Fruit fly (Drosophila melanogaster) whole organism, embryonic: ENCODE measurements around the gene Ubi-p5E.

Experiments
- Abd-B ChIP-seq: fragments of 200-800 bp; sonication (Bioruptor generic); optimal IDR thresholded peaks from 2 replicates; lab custom pipeline; 2018; ENCODE audit warnings: missing biosample characterization, mild to moderate bottlenecking, missing genetic modification characterization, moderate library complexity
- Ada2b ChIP-seq: fragments of 200-800 bp; sonication (Bioruptor generic); IDR thresholded peaks from 2 replicates; pipeline ENCODE4 v1.3.6; 2022; ENCODE audit warnings: missing biosample characterization, missing genetic modification characterization
- Aef1 ChIP-seq: fragments of 200-800 bp; sonication (Bioruptor generic); IDR thresholded peaks from 3 replicates; pipeline ENCODE4 v1.3.6; 2022; ENCODE audit warnings: missing biosample characterization, missing genetic modification characterization
- BEAF-32 ChIP-seq: fragments of 200-800 bp; sonication (Bioruptor generic); optimal IDR thresholded peaks from 3 replicates; lab custom pipeline; 2017; ENCODE audit warnings: missing biosample characterization, missing genetic modification characterization, mild to moderate bottlenecking, moderate library complexity, missing genetic modification reagents
- CG10654 ChIP-seq: fragments of 200-800 bp; sonication (Bioruptor generic); optimal IDR thresholded peaks from 2 replicates; lab custom pipeline; 2016; ENCODE audit warnings: missing biosample characterization, missing genetic modification characterization
- CG11504 ChIP-seq: fragments of 200-800 bp; sonication (Bioruptor generic); optimal IDR thresholded peaks from 3 replicates; lab custom pipeline; 2019; ENCODE audit warnings: missing biosample characterization, mild to moderate bottlenecking, missing genetic modification characterization, moderate library complexity
- CG12391 ChIP-seq: fragments of 200-800 bp; sonication (Bioruptor generic); optimal IDR thresholded peaks from 3 replicates; lab custom pipeline; 2018; ENCODE audit warnings: missing biosample characterization, mild to moderate bottlenecking, missing genetic modification characterization, moderate library complexity
- CG12659 ChIP-seq: fragments of 200-800 bp; sonication (Bioruptor generic); optimal IDR thresholded peaks from 3 replicates; lab custom pipeline; 2017; ENCODE audit warnings: mild to moderate bottlenecking, missing biosample characterization, missing genetic modification reagents, missing genetic modification characterization
- CG13424 ChIP-seq: fragments of 200-800 bp; sonication (Bioruptor generic); optimal IDR thresholded peaks from 2 replicates; lab custom pipeline; 2019; ENCODE audit warnings: missing biosample characterization, mild to moderate bottlenecking, missing genetic modification characterization, moderate library complexity
- CG14014 ChIP-seq: fragments of 200-800 bp; sonication (Bioruptor generic); IDR thresholded peaks from 2 replicates; pipeline ENCODE4 v1.3.6; 2022; ENCODE audit warnings: missing biosample characterization, missing genetic modification characterization
- CG14710 ChIP-seq: fragments of 200-800 bp; sonication (Bioruptor generic); optimal IDR thresholded peaks from 3 replicates; lab custom pipeline; 2019; ENCODE audit warnings: missing biosample characterization, mild to moderate bottlenecking, missing genetic modification characterization, moderate library complexity
- CG17361 ChIP-seq: fragments of 200-800 bp; sonication (Bioruptor generic); IDR thresholded peaks from 3 replicates; pipeline ENCODE4 v1.3.6; 2022; ENCODE audit warnings: missing biosample characterization, missing genetic modification characterization
- CG17912 ChIP-seq: fragments of 200-800 bp; sonication (Bioruptor generic); optimal IDR thresholded peaks from 2 replicates; lab custom pipeline; 2018; ENCODE audit warnings: missing biosample characterization, mild to moderate bottlenecking, missing genetic modification characterization
- CG1832 ChIP-seq: fragments of 200-800 bp; sonication (Bioruptor generic); optimal IDR thresholded peaks from 2 replicates; lab custom pipeline; 2017; ENCODE audit warnings: missing biosample characterization, mild to moderate bottlenecking, missing genetic modification characterization, inconsistent platforms
- CG2889 ChIP-seq: fragments of 200-800 bp; sonication (Bioruptor generic); IDR thresholded peaks from 3 replicates; pipeline ENCODE4 v1.3.6; 2022; ENCODE audit warnings: missing biosample characterization, missing genetic modification characterization
- CG32767 ChIP-seq: fragments of 200-800 bp; sonication (Bioruptor generic); IDR thresholded peaks from 2 replicates; pipeline ENCODE4 v1.3.6; 2022; ENCODE audit warnings: missing biosample characterization, missing genetic modification characterization
- CG3995 ChIP-seq: fragments of 200-800 bp; sonication (Bioruptor generic); optimal IDR thresholded peaks from 3 replicates; lab custom pipeline; 2016; ENCODE audit warnings: missing biosample characterization, missing genetic modification characterization
- CG6175 ChIP-seq: fragments of 200-800 bp; sonication (Bioruptor generic); IDR thresholded peaks from 3 replicates; pipeline ENCODE4 v1.3.6; 2022; ENCODE audit warnings: missing biosample characterization, missing genetic modification characterization
- CG6254 ChIP-seq: fragments of 200-800 bp; sonication (Bioruptor generic); optimal IDR thresholded peaks from 3 replicates; lab custom pipeline; 2017; ENCODE audit warnings: mild to moderate bottlenecking, missing biosample characterization, missing genetic modification reagents, missing genetic modification characterization
- CG6683 ChIP-seq: fragments of 200-800 bp; sonication (Bioruptor generic); optimal IDR thresholded peaks from 2 replicates; lab custom pipeline; 2017; ENCODE audit warnings: missing biosample characterization, mild to moderate bottlenecking, missing genetic modification characterization, missing genetic modification reagents
- CG7357 ChIP-seq: fragments of 200-800 bp; sonication (Bioruptor generic); IDR thresholded peaks from 3 replicates; pipeline ENCODE4 v1.3.6; 2022; ENCODE audit warnings: missing biosample characterization, missing genetic modification characterization
- CG7963 ChIP-seq: fragments of 200-800 bp; sonication (Bioruptor generic); IDR thresholded peaks from 3 replicates; pipeline ENCODE4 v1.3.6; 2022; ENCODE audit warnings: missing biosample characterization, missing genetic modification characterization; ENCODE audit not compliant: partially characterized antibody
- CG8944 ChIP-seq: fragments of 200-800 bp; sonication (Bioruptor generic); optimal IDR thresholded peaks from 3 replicates; lab custom pipeline; 2016; ENCODE audit warnings: missing biosample characterization, missing genetic modification characterization
- CG9932 ChIP-seq: fragments of 200-800 bp; sonication (Bioruptor generic); IDR thresholded peaks from 2 replicates; pipeline ENCODE4 v1.3.6; 2022; ENCODE audit warnings: missing biosample characterization, missing genetic modification characterization
- Camta ChIP-seq: fragments of 200-800 bp; sonication (Bioruptor generic); optimal IDR thresholded peaks from 2 replicates; lab custom pipeline; 2016; ENCODE audit warnings: missing biosample characterization, missing genetic modification characterization
- Hmr ChIP-seq: fragments of 200-800 bp; sonication (Bioruptor generic); optimal IDR thresholded peaks from 3 replicates; lab custom pipeline; 2017; ENCODE audit warnings: mild to moderate bottlenecking, missing biosample characterization, missing genetic modification reagents, missing genetic modification characterization
- Jarid2 ChIP-seq: fragments of 200-800 bp; sonication (Bioruptor generic); optimal IDR thresholded peaks from 3 replicates; lab custom pipeline; 2017; ENCODE audit warnings: mild to moderate bottlenecking, missing biosample characterization, missing genetic modification reagents, missing genetic modification characterization
- Opbp ChIP-seq: fragments of 200-800 bp; sonication (Bioruptor generic); IDR thresholded peaks from 3 replicates; pipeline ENCODE4 v1.3.6; 2022; ENCODE audit warnings: missing biosample characterization, missing genetic modification characterization; ENCODE audit not compliant: partially characterized antibody
- Rfx ChIP-seq: fragments of 200-800 bp; sonication (Bioruptor generic); IDR thresholded peaks from 2 replicates; pipeline ENCODE4 v1.3.6; 2022; ENCODE audit warnings: missing biosample characterization, missing genetic modification characterization
- Sry-β ChIP-seq: fragments of 200-800 bp; sonication (Bioruptor generic); optimal IDR thresholded peaks from 2 replicates; lab custom pipeline; 2018; ENCODE audit warnings: missing biosample characterization, mild to moderate bottlenecking, missing genetic modification characterization, moderate library complexity
- ap ChIP-seq: fragments of 200-800 bp; sonication (Bioruptor generic); IDR thresholded peaks from 2 replicates; pipeline ENCODE4 v1.3.6; 2022; ENCODE audit warnings: missing biosample characterization, missing genetic modification characterization
- bbx ChIP-seq: fragments of 200-800 bp; sonication (Bioruptor generic); IDR thresholded peaks from 2 replicates; pipeline ENCODE4 v1.3.6; 2022; ENCODE audit warnings: missing biosample characterization, missing genetic modification characterization; ENCODE audit not compliant: partially characterized antibody
- chinmo ChIP-seq: fragments of 200-800 bp; sonication (Bioruptor generic); IDR thresholded peaks from 4 replicates; pipeline ENCODE4 v1.3.6; 2022; ENCODE audit warnings: missing biosample characterization, missing genetic modification characterization; ENCODE audit not compliant: partially characterized antibody
- crp ChIP-seq, 2 experiments: fragments of 200-800 bp; sonication (Bioruptor generic); optimal IDR thresholded peaks; 2 replicates in 1 of 2; 3 replicates in 1 of 2; lab custom pipeline; 2017; ENCODE audit warnings: missing biosample characterization in 2 of 2, missing genetic modification characterization in 2 of 2, mild to moderate bottlenecking in 1 of 2, moderate library complexity in 1 of 2
- cwo ChIP-seq: fragments of 200-800 bp; sonication (Bioruptor generic); optimal IDR thresholded peaks from 3 replicates; lab custom pipeline; 2017; ENCODE audit warnings: missing biosample characterization, missing genetic modification characterization, mild to moderate bottlenecking, moderate library complexity, missing genetic modification reagents
- eve ChIP-seq, 2 experiments: fragments of >200 bp; optimal IDR thresholded peaks; 2 replicates each; lab custom pipeline; 2017; ENCODE audit warnings: missing biosample characterization in 2 of 2, missing genetic modification characterization in 2 of 2
- fru ChIP-seq: fragments of >200 bp; optimal IDR thresholded peaks from 2 replicates; lab custom pipeline; 2017
- hb ChIP-seq: fragments of 200-800 bp; sonication (Bioruptor generic); IDR thresholded peaks from 3 replicates; pipeline ENCODE4 v1.3.6; 2022; ENCODE audit warnings: missing biosample characterization, missing genetic modification characterization; ENCODE audit not compliant: partially characterized antibody
- nmo ChIP-seq: fragments of 200-800 bp; sonication (Bioruptor generic); optimal IDR thresholded peaks from 2 replicates; lab custom pipeline; 2018; ENCODE audit warnings: missing biosample characterization, mild to moderate bottlenecking, missing genetic modification characterization, moderate library complexity
- org-1 ChIP-seq: fragments of 200-800 bp; sonication (Bioruptor generic); optimal IDR thresholded peaks from 2 replicates; lab custom pipeline; 2017; ENCODE audit warnings: missing biosample characterization, missing genetic modification characterization
- pzg ChIP-seq: fragments of 200-800 bp; sonication (Bioruptor generic); optimal IDR thresholded peaks from 3 replicates; lab custom pipeline; 2018; ENCODE audit warnings: missing biosample characterization, mild to moderate bottlenecking, missing genetic modification characterization, moderate library complexity
- ro ChIP-seq: fragments of 200-800 bp; sonication (Bioruptor generic); IDR thresholded peaks from 2 replicates; pipeline ENCODE4 v1.3.6; 2022; ENCODE audit warnings: missing biosample characterization, missing genetic modification characterization
- run ChIP-seq: fragments of 200-800 bp; sonication (Bioruptor generic); optimal IDR thresholded peaks from 3 replicates; lab custom pipeline; 2018; ENCODE audit warnings: missing biosample characterization, mild to moderate bottlenecking, missing genetic modification characterization
- scrt ChIP-seq: fragments of 200-800 bp; sonication (Bioruptor generic); optimal IDR thresholded peaks from 2 replicates; lab custom pipeline; 2018; ENCODE audit warnings: missing biosample characterization, mild to moderate bottlenecking, missing genetic modification characterization, moderate library complexity
- tll ChIP-seq, 2 experiments: fragments of 200-800 bp in 1 of 2; fragments of >200 bp in 1 of 2; sonication (Bioruptor generic) in 1 of 2; optimal IDR thresholded peaks; 2 replicates each; lab custom pipeline; 2017 to 2019; ENCODE audit warnings: missing biosample characterization in 2 of 2, missing genetic modification characterization in 2 of 2, mild to moderate bottlenecking in 1 of 2, moderate library complexity in 1 of 2
- twi ChIP-seq: fragments of 200-800 bp; optimal IDR thresholded peaks from 2 replicates; lab custom pipeline; 2019; ENCODE audit warnings: missing biosample characterization, mild to moderate bottlenecking, missing genetic modification characterization, moderate library complexity
- unpg ChIP-seq: fragments of 200-800 bp; sonication (Bioruptor generic); optimal IDR thresholded peaks from 3 replicates; lab custom pipeline; 2018; ENCODE audit warnings: missing biosample characterization, mild to moderate bottlenecking, missing genetic modification characterization, moderate library complexity
- zen2 ChIP-seq: fragments of 200-800 bp; sonication (Bioruptor generic); IDR thresholded peaks from 3 replicates; pipeline ENCODE4 v1.3.6; 2022; ENCODE audit warnings: missing biosample characterization, missing genetic modification characterization; ENCODE audit not compliant: partially characterized antibody

Ubi-p5E gene

dm6 chrX:6263614-6264130 is 15.8 kb downstream of the Ubi-p5E start (continued):
- TF ChIP-seq CG32767 (GFP tag; lab: Robert Waterston, UW) (peak; percentile 56), CG17912 (GFP tag; lab: Kevin White, UChicago) (no peak), CG11504 (tag; lab: Kevin White, UChicago) (peak; percentile 86), ap (0 out of 2 replicates have a peak, but pooled peaks have one; percentile 25), CG8944 (GFP tag; lab: Kevin White, UChicago) (no peak), CG13424 (tag; lab: Kevin White, UChicago) (peak; percentile 78), Abd-B (GFP tag; lab: Kevin White, UChicago) (peak; percentile 66), twi (tag; lab: Kevin White, UChicago) (peak; percentile 23), cwo (GFP tag; lab: Kevin White, UChicago) (peak; percentile 80), CG7357 (peak; percentile 35; the same call in 1 of the 3 replicates), ro (GFP tag; lab: Robert Waterston, UW) (no peak), CG17361 (GFP tag; lab: Robert Waterston, UW) (peak; percentile 90), CG6254 (GFP tag; lab: Kevin White, UChicago) (peak; percentile 62), tll (GFP tag; optimal IDR thresholded peaks at IDR 0.05; lab: Kevin White, UChicago) (no peak), CG6175 (GFP tag; lab: Robert Waterston, UW) (peak; percentile 45; the same call in 1 of the 3 replicates), CG2889 (GFP tag; lab: Robert Waterston, UW) (no peak), org-1 (GFP tag; lab: Kevin White, UChicago) (peak; percentile 79), unpg (GFP tag; lab: Kevin White, UChicago) (peak; percentile 75), CG3995 (no peak)

- TF ChIP-seq Ada2b (GFP tag; lab: Robert Waterston, UW) (no peak), Sry-β (GFP tag; lab: Kevin White, UChicago) (no peak), Jarid2 (GFP tag; lab: Kevin White, UChicago) (no peak), CG12391 (peak; percentile 23), CG14014 (no peak), CG1832 (GFP tag; lab: Kevin White, UChicago) (no peak), CG10654 (GFP tag; lab: Kevin White, UChicago) (no peak), pzg (peak; percentile 51), eve (GFP tag; optimal IDR thresholded peaks at IDR 0.05; lab: Kevin White, UChicago) (no peak), CG14710 (peak; percentile 30), nmo (peak; percentile 18), CG7963 (GFP tag; lab: Robert Waterston, UW) (peak; percentile 70; the same call in 2 of the 3 replicates), CG12659 (peak; percentile 33), Opbp (GFP tag; lab: Robert Waterston, UW) (peak; percentile 85), BEAF-32 (GFP tag; lab: Kevin White, UChicago) (peak; percentile 85), Aef1 (GFP tag; lab: Robert Waterston, UW) (no peak), bbx (peak; percentile 83), scrt (GFP tag; lab: Kevin White, UChicago) (no peak), fru (no peak), crp (GFP tag; optimal IDR thresholded peaks at IDR 0.05; lab: Kevin White, UChicago) (no peak), hb (peak; percentile 76), tll (GFP tag; optimal IDR thresholded peaks at IDR 0.05; lab: Kevin White, UChicago) (no peak), CG9932 (GFP tag; lab: Robert Waterston, UW) (no peak), Rfx (GFP tag; lab: Robert Waterston, UW) (peak; percentile 50), CG6683 (GFP tag; lab: Kevin White, UChicago) (no peak), Hmr (GFP tag; lab: Kevin White, UChicago) (peak; percentile 27), zen2 (GFP tag; lab: Robert Waterston, UW) (peak; percentile 72), Camta (GFP tag; lab: Kevin White, UChicago) (no peak), chinmo (GFP tag; lab: Robert Waterston, UW) (peak; percentile 70; the same call in 1 of the 4 replicates), run (tag; lab: Kevin White, UChicago) (no peak)
These were observed 18.5 kb downstream of the Ubi-p5E start, which contains the start of gene Josd for dm6 chrX:6260900-6261299. Gene Josd (plus strand): TSS chrX:6261169.
